Worm (Caenorhabditis elegans) whole organism, L1 larva: ENCODE measurements around the gene F39B3.7.

Experiments used
- C34B4.2 ChIP-seq: sonication (generic microtip); optimal IDR thresholded peaks from 2 replicates; lab custom pipeline; 2017; ENCODE audit warnings: mild to moderate bottlenecking, missing genetic modification characterization, missing compliant biosample characterization
- F16B12.6 ChIP-seq: fragments of 150-350 bp; optimal IDR thresholded peaks from 2 replicates; lab custom pipeline; 2014; ENCODE audit warnings: missing biosample characterization, missing genetic modification characterization
- alr-1 ChIP-seq: fragments of 200-800 bp; sonication (Bioruptor generic); optimal IDR thresholded peaks from 2 replicates; lab custom pipeline; 2018; ENCODE audit warnings: borderline replicate concordance, mild to moderate bottlenecking, missing genetic modification characterization, missing compliant biosample characterization
- ama-1 ChIP-seq: fragments of 150-350 bp; optimal IDR thresholded peaks from 2 replicates; lab custom pipeline; 2014
- blmp-1 ChIP-seq: fragments of 150-350 bp; optimal IDR thresholded peaks from 2 replicates; lab custom pipeline; 2014; ENCODE audit warnings: missing biosample characterization, missing genetic modification characterization
- ceh-63 ChIP-seq: fragments of 200-800 bp; sonication (Bioruptor generic); optimal IDR thresholded peaks from 2 replicates; lab custom pipeline; 2018; ENCODE audit warnings: mild to moderate bottlenecking, missing genetic modification characterization, missing compliant biosample characterization
- ceh-8 ChIP-seq: fragments of 200-800 bp; sonication (Bioruptor generic); optimal IDR thresholded peaks from 2 replicates; lab custom pipeline; 2018; ENCODE audit warnings: mild to moderate bottlenecking, missing genetic modification characterization, moderate library complexity, missing compliant biosample characterization
- ceh-82 ChIP-seq, 3 experiments: fragments of 150-350 bp in 1 of 3; sonication (generic microtip) in 2 of 3; optimal IDR thresholded peaks; 2 replicates each; lab custom pipeline; 2014 to 2017; ENCODE audit warnings: missing biosample characterization in 3 of 3, missing genetic modification characterization in 3 of 3
- ceh-88 ChIP-seq: fragments of 200-800 bp; sonication (Bioruptor generic); IDR thresholded peaks from 2 replicates; pipeline ENCODE4 v1.3.6; 2022; ENCODE audit warnings: missing genetic modification characterization, missing compliant biosample characterization
- dpl-1 ChIP-seq, 3 experiments: fragments of 150-350 bp in 2 of 3; sonication (generic microtip) in 1 of 3; optimal IDR thresholded peaks; 2 replicates each; lab custom pipeline; 2014 to 2017; ENCODE audit warnings: missing biosample characterization in 3 of 3, missing genetic modification characterization in 3 of 3, missing genetic modification reagents in 3 of 3
- dsc-1 ChIP-seq: sonication (generic microtip); optimal IDR thresholded peaks from 2 replicates; lab custom pipeline; 2016; ENCODE audit warnings: mild to moderate bottlenecking, missing genetic modification characterization, missing compliant biosample characterization
- efl-1 ChIP-seq, 4 experiments: fragments of 150-350 bp; optimal IDR thresholded peaks in 3 of 4; peaks in 1 of 4; 1 replicate in 1 of 4; 2 replicates in 3 of 4; lab custom pipeline; 2014; ENCODE audit warnings: missing biosample characterization in 2 of 4, missing genetic modification characterization in 2 of 4, missing genetic modification reagents in 2 of 4
- elt-2 ChIP-seq: sonication (generic microtip); optimal IDR thresholded peaks from 2 replicates; lab custom pipeline; 2016; ENCODE audit warnings: missing genetic modification characterization, mild to moderate bottlenecking, inconsistent platforms, missing compliant biosample characterization, missing genetic modification reagents
- elt-3 ChIP-seq, 6 experiments: fragments of 150-350 bp in 1 of 6; sonication (generic microtip); optimal IDR thresholded peaks; 2 replicates each; lab custom pipeline; 2017 to 2018; ENCODE audit warnings: missing biosample characterization in 6 of 6, missing genetic modification characterization in 6 of 6, inconsistent platforms in 1 of 6
- fkh-10 ChIP-seq: sonication (generic microtip); optimal IDR thresholded peaks from 2 replicates; lab custom pipeline; 2017; ENCODE audit warnings: missing biosample characterization, missing genetic modification reagents, missing genetic modification characterization
- fos-1 ChIP-seq: fragments of 150-350 bp; optimal IDR thresholded peaks from 2 replicates; lab custom pipeline; 2014; ENCODE audit warnings: missing biosample characterization, missing genetic modification characterization
- hlh-17 ChIP-seq: fragments of 200-800 bp; sonication (Bioruptor generic); optimal IDR thresholded peaks from 2 replicates; lab custom pipeline; 2018; ENCODE audit warnings: missing genetic modification characterization, mild to moderate bottlenecking, missing compliant biosample characterization, moderate library complexity, borderline replicate concordance
- irx-1 ChIP-seq: sonication (generic microtip); optimal IDR thresholded peaks from 2 replicates; lab custom pipeline; 2016; ENCODE audit warnings: missing genetic modification characterization, missing compliant biosample characterization
- lin-14 ChIP-seq: fragments of 200-800 bp; sonication (Bioruptor generic); optimal IDR thresholded peaks from 2 replicates; lab custom pipeline; 2018; ENCODE audit warnings: mild to moderate bottlenecking, missing genetic modification characterization, moderate library complexity, missing compliant biosample characterization
- lin-39 ChIP-seq: fragments of 150-350 bp; optimal IDR thresholded peaks from 2 replicates; lab custom pipeline; 2014; ENCODE audit warnings: missing biosample characterization, missing genetic modification reagents, missing genetic modification characterization
- lir-3 ChIP-seq: sonication (generic microtip); optimal IDR thresholded peaks from 2 replicates; lab custom pipeline; 2016; ENCODE audit warnings: mild to moderate bottlenecking, missing genetic modification characterization, moderate library complexity, missing compliant biosample characterization; ENCODE audit not compliant: poor library complexity
- mab-9 ChIP-seq: fragments of 200-800 bp; sonication (Bioruptor generic); IDR thresholded peaks from 2 replicates; pipeline ENCODE4 v1.3.6; 2022; ENCODE audit warnings: missing genetic modification reagents, missing genetic modification characterization, missing compliant biosample characterization
- mdl-1 ChIP-seq, 2 experiments: fragments of 150-350 bp; optimal IDR thresholded peaks; 2 replicates each; lab custom pipeline; 2014 to 2017; ENCODE audit warnings: missing biosample characterization in 2 of 2, missing genetic modification characterization in 2 of 2, inconsistent platforms in 1 of 2
- nhr-11 ChIP-seq: fragments of 150-350 bp; optimal IDR thresholded peaks from 2 replicates; lab custom pipeline; 2014; ENCODE audit warnings: missing biosample characterization, missing genetic modification characterization
- nhr-12 ChIP-seq: sonication (generic microtip); optimal IDR thresholded peaks from 2 replicates; lab custom pipeline; 2017; ENCODE audit warnings: missing biosample characterization, missing genetic modification characterization
- nhr-19 ChIP-seq: fragments of 200-800 bp; sonication (Bioruptor generic); conservative IDR thresholded peaks from 2 replicates; pipeline ENCODE4 v1.3.6; 2022; ENCODE audit warnings: missing genetic modification characterization, missing compliant biosample characterization
- nhr-20 ChIP-seq: sonication (generic microtip); optimal IDR thresholded peaks from 2 replicates; lab custom pipeline; 2016; ENCODE audit warnings: mild to moderate bottlenecking, missing genetic modification characterization, missing compliant biosample characterization
- nhr-47 ChIP-seq: sonication (generic microtip); optimal IDR thresholded peaks from 2 replicates; lab custom pipeline; 2016; ENCODE audit warnings: mild to moderate bottlenecking, missing genetic modification characterization, moderate library complexity, missing compliant biosample characterization
- nhr-76 ChIP-seq: sonication (generic microtip); optimal IDR thresholded peaks from 2 replicates; lab custom pipeline; 2017; ENCODE audit warnings: missing biosample characterization, missing genetic modification characterization
- nhr-84 ChIP-seq: sonication (generic microtip); optimal IDR thresholded peaks from 2 replicates; lab custom pipeline; 2017; ENCODE audit warnings: missing biosample characterization, missing genetic modification characterization
- nhr-85 ChIP-seq: sonication (generic microtip); peaks from one replicate; lab custom pipeline; 2016; ENCODE audit warnings: missing genetic modification characterization, inconsistent platforms, missing compliant biosample characterization
- nhr-90 ChIP-seq: sonication (generic microtip); optimal IDR thresholded peaks from 2 replicates; lab custom pipeline; 2016; ENCODE audit warnings: mild to moderate bottlenecking, missing genetic modification characterization, missing compliant biosample characterization; ENCODE audit not compliant: poor library complexity
- pax-3 ChIP-seq: fragments of 200-800 bp; sonication (Bioruptor generic); optimal IDR thresholded peaks from 2 replicates; lab custom pipeline; 2018; ENCODE audit warnings: mild to moderate bottlenecking, missing genetic modification characterization, moderate library complexity, missing compliant biosample characterization
- skn-1 ChIP-seq: fragments of 150-350 bp; optimal IDR thresholded peaks from 2 replicates; lab custom pipeline; 2014; ENCODE audit warnings: missing biosample characterization, missing genetic modification characterization
- snu-23 ChIP-seq: sonication (generic microtip); optimal IDR thresholded peaks from 2 replicates; lab custom pipeline; 2016; ENCODE audit warnings: missing genetic modification characterization, missing compliant biosample characterization
- sptf-1 ChIP-seq: fragments of 150-350 bp; optimal IDR thresholded peaks from 2 replicates; lab custom pipeline; 2014; ENCODE audit warnings: missing biosample characterization, missing genetic modification characterization
- swsn-7 ChIP-seq: sonication (generic microtip); optimal IDR thresholded peaks from 2 replicates; lab custom pipeline; 2016; ENCODE audit warnings: missing genetic modification characterization, missing compliant biosample characterization
- unc-30 ChIP-seq: sonication (generic microtip); optimal IDR thresholded peaks from 2 replicates; lab custom pipeline; 2017; ENCODE audit warnings: missing biosample characterization, missing genetic modification characterization
- unc-62 ChIP-seq: fragments of 150-350 bp; optimal IDR thresholded peaks from 2 replicates; lab custom pipeline; 2014; ENCODE audit warnings: missing biosample characterization, missing genetic modification reagents, missing genetic modification characterization
- unc-98 ChIP-seq: fragments of 200-800 bp; sonication (Bioruptor generic); IDR thresholded peaks from 2 replicates; pipeline ENCODE4 v1.3.6; 2022; ENCODE audit warnings: missing genetic modification characterization, missing compliant biosample characterization
- vab-15 ChIP-seq: sonication (generic microtip); optimal IDR thresholded peaks from 2 replicates; lab custom pipeline; 2017; ENCODE audit warnings: missing genotype, mild to moderate bottlenecking, missing genetic modification characterization, missing compliant biosample characterization
- zag-1 ChIP-seq: fragments of 150-350 bp; optimal IDR thresholded peaks from 2 replicates; lab custom pipeline; 2014; ENCODE audit warnings: missing biosample characterization, missing genetic modification characterization
- zip-4 ChIP-seq: fragments of 200-800 bp; sonication (Bioruptor generic); optimal IDR thresholded peaks from 2 replicates; lab custom pipeline; 2018; ENCODE audit warnings: mild to moderate bottlenecking, missing genetic modification characterization, moderate library complexity, missing compliant biosample characterization
- ztf-11 ChIP-seq, 2 experiments: sonication (generic microtip); optimal IDR thresholded peaks; 2 replicates each; lab custom pipeline; 2016 to 2017; ENCODE audit warnings: missing genetic modification characterization in 2 of 2, missing biosample characterization in 1 of 2, missing compliant biosample characterization in 1 of 2
- ztf-4 ChIP-seq: fragments of 150-350 bp; optimal IDR thresholded peaks from 2 replicates; lab custom pipeline; 2014; ENCODE audit warnings: missing biosample characterization, missing genetic modification characterization

Gene F39B3.7

ce11 chrX:17539968-17540367 is 27.3 kb downstream of the F39B3.7 start (continued):
- TF ChIP-seq ceh-88 (no peak), nhr-20 (peak; percentile 68), blmp-1 (peak; percentile 79), ama-1 (lab: Kevin White, UChicago) (no peak), nhr-84 (tag; lab: Kevin White, UChicago) (no peak), swsn-7 (tag; lab: Kevin White, UChicago) (no peak), elt-2 (no peak), nhr-12 (tag; lab: Kevin White, UChicago) (no peak), zag-1 (no peak), ceh-82 (tag; optimal IDR thresholded peaks at IDR 0.05; lab: Kevin White, UChicago) (no peak), ceh-8 (no peak), pax-3 (no peak), ceh-63 (GFP tag; lab: Kevin White, UChicago) (no peak), C34B4.2 (tag; lab: Kevin White, UChicago) (no peak), dsc-1 (tag; lab: Kevin White, UChicago) (no peak), sptf-1 (tag; lab: Kevin White, UChicago) (no peak), snu-23 (GFP tag; lab: Kevin White, UChicago) (peak; percentile 41), nhr-85 (peak; percentile 93), ztf-4 (tag; lab: Kevin White, UChicago) (no peak), lin-39 (tag; lab: Kevin White, UChicago) (no peak), nhr-47 (tag; lab: Kevin White, UChicago) (no peak), dpl-1 (GFP tag; optimal IDR thresholded peaks at IDR 0.05; lab: Kevin White, UChicago) (no peak), ztf-11 (tag; optimal IDR thresholded peaks at IDR 0.05; lab: Kevin White, UChicago) (no peak), skn-1 (no peak), lin-14 (GFP tag; lab: Kevin White, UChicago) (peak; percentile 74), nhr-90 (tag; lab: Kevin White, UChicago) (peak; percentile 4), fos-1 (tag; lab: Kevin White, UChicago) (no peak), nhr-19 (GFP tag; lab: Robert Waterston, UW) (peak; percentile 8; the same call in 1 of the 2 replicates), unc-98 (GFP tag; lab: Robert Waterston, UW) (no peak), fkh-10 (no peak), elt-3 (tag; optimal IDR thresholded peaks at IDR 0.05; lab: Kevin White, UChicago) (peak in 2 of 6 experiments; percentile 5 to 77), F16B12.6 (tag; lab: Kevin White, UChicago) (no peak), unc-30 (tag; lab: Kevin White, UChicago) (no peak), lir-3 (tag; lab: Kevin White, UChicago) (no peak), hlh-17 (GFP tag; lab: Kevin White, UChicago) (no peak), mab-9 (no peak), vab-15 (no peak), alr-1 (tag; lab: Kevin White, UChicago) (no peak), nhr-11 (tag; lab: Kevin White, UChicago) (no peak), efl-1 (optimal IDR thresholded peaks at IDR 0.05; lab: Kevin White, UChicago) (no peak), efl-1 (GFP tag; optimal IDR thresholded peaks at IDR 0.05 in 1 of 2; lab: Kevin White, UChicago) (no peak), mdl-1 (tag; optimal IDR thresholded peaks at IDR 0.05; lab: Kevin White, UChicago) (peak in 1 of 2 experiments; percentile 67), zip-4 (GFP tag; lab: Kevin White, UChicago) (no peak), irx-1 (tag; lab: Kevin White, UChicago) (no peak), nhr-76 (tag; lab: Kevin White, UChicago) (no peak), unc-62 (GFP tag; lab: Kevin White, UChicago) (no peak)
